Worm (Caenorhabditis elegans): ENCODE measurements around the gene gpa-5.

The gpa-5 gene

ce11 chrX:2087716-2088115, 33.1 kb downstream of the gpa-5 start:
- no peak for TF ChIP-seq lin-14 (GFP tag; optimal IDR thresholded peaks at IDR 0.05)
- TF ChIP-seq unc-98 (GFP tag; IDR thresholded peaks at IDR 0.05): no peak
- TF ChIP-seq nhr-19 (GFP tag; conservative IDR thresholded peaks at IDR 0.05): no peak
- TF ChIP-seq egl-13 (tag; optimal IDR thresholded peaks at IDR 0.05): no peak
- no peak for TF ChIP-seq fos-1 (tag; optimal IDR thresholded peaks at IDR 0.05)
- TF ChIP-seq sup-37 (GFP tag; optimal IDR thresholded peaks at IDR 0.05): no peak
- no peak for TF ChIP-seq fkh-8 (tag; optimal IDR thresholded peaks at IDR 0.05)
- no peak for TF ChIP-seq unc-30 (tag; optimal IDR thresholded peaks at IDR 0.05)
- no peak for TF ChIP-seq sptf-1 (tag; optimal IDR thresholded peaks at IDR 0.05)
- no peak for TF ChIP-seq lin-13 (GFP tag; optimal IDR thresholded peaks at IDR 0.05)
- no peak for TF ChIP-seq unc-130 (tag; optimal IDR thresholded peaks at IDR 0.05)
- TF ChIP-seq alr-1 (tag; optimal IDR thresholded peaks at IDR 0.05; ENCODE audit: borderline replicate concordance): no peak
- TF ChIP-seq lsy-2 (tag; optimal IDR thresholded peaks at IDR 0.05): no peak
- no peak for TF ChIP-seq C04F5.9 (tag; optimal IDR thresholded peaks at IDR 0.05)
- TF ChIP-seq lin-15B (tag; optimal IDR thresholded peaks at IDR 0.05): no peak
- no peak for TF ChIP-seq ces-1 (GFP tag; optimal IDR thresholded peaks at IDR 0.05)
- TF ChIP-seq mep-1 (tag; optimal IDR thresholded peaks at IDR 0.05): no peak
- no peak for TF ChIP-seq nhr-90 (tag; optimal IDR thresholded peaks at IDR 0.05; ENCODE audit: poor library complexity)
- TF ChIP-seq efl-1 (optimal IDR thresholded peaks at IDR 0.05): no peak
- no peak for TF ChIP-seq efl-1 (GFP tag; optimal IDR thresholded peaks at IDR 0.05 in 1 of 2)

- TF ChIP-seq egl-27 (tag; optimal IDR thresholded peaks at IDR 0.05): no peak
- TF ChIP-seq fkh-10 (GFP tag; optimal IDR thresholded peaks at IDR 0.05): no peak
- TF ChIP-seq mdl-1 (tag; optimal IDR thresholded peaks at IDR 0.05): no peak
- peak; percentile 62 for TF ChIP-seq skn-1 (tag; optimal IDR thresholded peaks at IDR 0.05)
- TF ChIP-seq snu-23 (GFP tag; optimal IDR thresholded peaks at IDR 0.05): no peak
- TF ChIP-seq ces-1 (GFP tag; optimal IDR thresholded peaks at IDR 0.05): no peak
- no peak for TF ChIP-seq elt-2 (tag; optimal IDR thresholded peaks at IDR 0.05)
- no peak for TF ChIP-seq fos-1 (tag; optimal IDR thresholded peaks at IDR 0.05)
These were observed 35.4 kb downstream of the gpa-5 start for ce11 chrX:2085494-2085893.

- TF ChIP-seq jun-1 (tag; optimal IDR thresholded peaks at IDR 0.05): no peak
- no peak for TF ChIP-seq ceh-88 (GFP tag; IDR thresholded peaks at IDR 0.05)
- TF ChIP-seq elt-3 (tag; optimal IDR thresholded peaks at IDR 0.05): no peak
These were observed 35.9 kb downstream of the gpa-5 start, which contains the start of gene F49H12.2 for ce11 chrX:2084988-2085387. F49H12.2 (plus strand) TSS chrX:2085288.

ce11 chrX:2084019-2084418, 36.8 kb downstream of the gpa-5 start, which contains the start of gene F49H12.3:
F49H12.3 (plus strand) TSS chrX:2084375.
- TF ChIP-seq ztf-11 (tag; optimal IDR thresholded peaks at IDR 0.05) (no peak), sup-37 (GFP tag; optimal IDR thresholded peaks at IDR 0.05) (no peak), lin-35 (GFP tag; optimal IDR thresholded peaks at IDR 0.05) (no peak), tbx-2 (tag; optimal IDR thresholded peaks at IDR 0.05) (no peak), nhr-84 (tag; optimal IDR thresholded peaks at IDR 0.05) (no peak), ama-1 (optimal IDR thresholded peaks at IDR 0.05) (no peak), ceh-63 (GFP tag; optimal IDR thresholded peaks at IDR 0.05) (no peak), ces-1 (GFP tag; optimal IDR thresholded peaks at IDR 0.05) (no peak), hlh-17 (GFP tag; optimal IDR thresholded peaks at IDR 0.05; ENCODE audit: borderline replicate concordance) (no peak), nhr-71 (tag; optimal IDR thresholded peaks at IDR 0.05) (peak; percentile 45), pag-3 (tag; optimal IDR thresholded peaks at IDR 0.05; ENCODE audit: borderline replicate concordance, insufficient read depth) (no peak), alr-1 (tag; optimal IDR thresholded peaks at IDR 0.05; ENCODE audit: borderline replicate concordance) (no peak), blmp-1 (tag; optimal IDR thresholded peaks at IDR 0.05) (no peak), hpl-2 (GFP tag; optimal IDR thresholded peaks at IDR 0.05) (no peak), lin-14 (GFP tag; optimal IDR thresholded peaks at IDR 0.05) (peak; percentile 43), rnt-1 (tag; optimal IDR thresholded peaks at IDR 0.05) (no peak), mab-9 (GFP tag; IDR thresholded peaks at IDR 0.05) (no peak), irx-1 (tag; optimal IDR thresholded peaks at IDR 0.05) (no peak), dpl-1 (GFP tag; optimal IDR thresholded peaks at IDR 0.05) (no peak), fkh-8 (tag; optimal IDR thresholded peaks at IDR 0.05) (peak; percentile 67), ceh-90 (tag; optimal IDR thresholded peaks at IDR 0.05) (no peak), nhr-19 (GFP tag; conservative IDR thresholded peaks at IDR 0.05) (no peak), nhr-47 (tag; optimal IDR thresholded peaks at IDR 0.05) (peak; percentile 28), swsn-7 (tag; optimal IDR thresholded peaks at IDR 0.05) (no peak), nhr-77 (tag; optimal IDR thresholded peaks at IDR 0.05) (no peak), elt-3 (tag; optimal IDR thresholded peaks at IDR 0.05) (no peak), unc-130 (tag; optimal IDR thresholded peaks at IDR 0.05) (no peak)

All from whole organism, L1 larva.